Fruit fly (Drosophila melanogaster): ENCODE results near the gene xmas.

DNA sequence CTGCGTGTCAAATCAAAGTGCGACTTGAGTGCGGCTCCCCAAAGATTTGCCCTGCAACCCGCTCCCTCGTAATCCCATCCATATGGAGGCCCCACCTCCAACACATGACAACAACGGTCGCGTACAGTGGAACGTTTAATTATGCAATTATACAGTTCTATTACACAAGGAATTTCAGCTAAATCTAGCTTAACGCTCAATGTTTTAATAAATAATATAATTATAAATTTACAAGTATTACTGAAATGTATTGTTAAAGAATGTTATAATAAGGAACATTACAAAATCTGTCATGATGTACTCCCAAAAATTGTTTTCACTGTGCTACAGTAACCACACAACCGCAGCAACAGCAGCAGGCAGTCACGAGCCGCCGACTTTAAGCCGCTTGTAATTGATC lies 15.0 kb upstream of the xmas start:
- TF ChIP-seq CG32006 (GFP tag; optimal IDR thresholded peaks at IDR 0.05) (peak; percentile 45), Eip78C (GFP tag) (peak; percentile 9), fd85E (GFP tag; optimal IDR thresholded peaks at IDR 0.05) (no peak), CG6854 (GFP tag; optimal IDR thresholded peaks at IDR 0.05) (no peak), Ets21C (GFP tag; optimal IDR thresholded peaks at IDR 0.05) (no peak), CG8319 (GFP tag; optimal IDR thresholded peaks at IDR 0.05) (no peak), Smox (GFP tag; optimal IDR thresholded peaks at IDR 0.05) (no peak), dsx (GFP tag; optimal IDR thresholded peaks at IDR 0.05; ENCODE audit: poor library complexity, severe bottlenecking) (no peak)

All from whole organism, prepupa.